Worm (Caenorhabditis elegans) whole organism, young adult: ENCODE results near the gene srw-62.

ENCODE experiments used
- D2030.7 ChIP-seq: fragments of 200-800 bp; sonication (Bioruptor generic); IDR thresholded peaks from 2 replicates; pipeline ENCODE4 v1.3.6; 2022; ENCODE audit warnings: missing genetic modification reagents, missing genetic modification characterization, missing compliant biosample characterization
- ceh-40 ChIP-seq: fragments of 200-800 bp; sonication (Bioruptor generic); IDR thresholded peaks from 2 replicates; pipeline ENCODE4 v1.3.6; 2022; ENCODE audit warnings: missing genetic modification characterization, missing compliant biosample characterization
- hsf-1 ChIP-seq: fragments of 200-800 bp; sonication (Bioruptor generic); IDR thresholded peaks from 2 replicates; pipeline ENCODE4 v1.3.6; 2022; ENCODE audit warnings: missing genetic modification reagents, missing genetic modification characterization, missing compliant biosample characterization
- nhr-27 ChIP-seq: fragments of 200-800 bp; sonication (Bioruptor generic); optimal IDR thresholded peaks from 2 replicates; lab custom pipeline; 2018; ENCODE audit warnings: mild to moderate bottlenecking, missing genetic modification characterization, moderate library complexity, missing compliant biosample characterization
- nhr-90 ChIP-seq: sonication (generic microtip); optimal IDR thresholded peaks from 2 replicates; lab custom pipeline; 2016; ENCODE audit warnings: missing genotype, mild to moderate bottlenecking, missing genetic modification characterization, missing compliant biosample characterization
- snpc-4 ChIP-seq, 5 experiments: fragments of 150-350 bp in 1 of 5; sonication (generic microtip) in 4 of 5; optimal IDR thresholded peaks; 2 replicates each; lab custom pipeline; 2014 to 2018; ENCODE audit warnings: missing genetic modification characterization in 5 of 5, missing biosample characterization in 3 of 5, antibody characterized with exemption in 2 of 5, mild to moderate bottlenecking in 2 of 5, missing compliant biosample characterization in 2 of 5, missing genotype in 2 of 5, moderate library complexity in 2 of 5, missing genetic modification reagents in 1 of 5
- unc-62 ChIP-seq: fragments of 150-350 bp; optimal IDR thresholded peaks from 2 replicates; lab custom pipeline; 2014; ENCODE audit warnings: missing biosample characterization, missing genetic modification reagents, missing genetic modification characterization

- TF ChIP-seq unc-62 (GFP tag; lab: Kevin White, UChicago) (no peak), nhr-90 (tag; lab: Kevin White, UChicago) (no peak), hsf-1 (no peak), D2030.7 (no peak), ceh-40 (GFP tag; lab: Robert Waterston, UW) (no peak), nhr-27 (tag; lab: Kevin White, UChicago) (no peak), snpc-4 (GFP tag; optimal IDR thresholded peaks at IDR 0.05; lab: Kevin White, UChicago) (no peak), snpc-4 (tag; optimal IDR thresholded peaks at IDR 0.05; lab: Kevin White, UChicago) (no peak)
These were observed 29.9 kb upstream of the srw-62 start for ce11 chrII:7795299-7795698.
